Fruit fly (Drosophila melanogaster): ENCODE measurements around the gene CheA75a.

CheA75a gene

DNA sequence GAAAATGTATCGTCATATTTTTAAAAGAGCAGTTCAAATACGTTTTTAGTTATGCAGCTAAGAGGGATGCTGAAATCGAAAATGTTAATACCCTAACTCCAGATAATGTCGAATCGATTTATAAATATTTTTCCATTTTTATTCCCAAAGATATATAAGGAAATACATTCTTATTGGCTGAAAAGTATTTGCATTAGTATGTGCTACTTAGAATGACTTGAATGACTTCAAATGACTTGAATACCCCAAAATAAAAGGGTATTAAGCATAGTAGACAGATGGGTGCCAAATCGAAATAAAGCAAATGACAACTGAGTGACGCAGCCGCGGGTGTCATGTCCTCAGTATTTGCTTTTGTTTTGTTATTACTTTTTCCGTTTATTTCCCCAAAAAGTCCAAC lies 6.9 kb downstream of the CheA75a start:
- TF ChIP-seq HLH106 (tag; optimal IDR thresholded peaks at IDR 0.05) (no peak), foxo (GFP tag; optimal IDR thresholded peaks at IDR 0.05) (peak in 1 of 2 experiments; percentile 18)

DNA sequence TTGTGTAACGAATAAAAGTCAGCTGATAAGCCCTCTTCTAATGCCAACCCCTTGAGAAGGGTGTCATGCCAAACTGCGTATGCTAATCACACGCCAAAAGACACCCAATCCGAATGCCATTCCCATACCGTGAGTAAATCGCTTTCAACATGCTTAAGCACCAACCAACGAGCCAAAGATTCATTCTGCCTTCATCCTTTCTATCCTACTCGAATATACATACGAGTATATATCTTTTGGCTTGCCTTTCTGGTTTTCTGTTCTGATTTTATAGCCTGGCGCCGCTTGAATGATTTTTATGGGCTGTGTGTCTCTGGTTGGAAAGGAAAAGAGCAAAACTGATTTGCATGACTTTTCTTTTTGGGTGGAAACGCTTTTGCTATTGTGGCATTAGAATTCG lies 13.7 kb downstream of the CheA75a start:
- TF ChIP-seq sv (GFP tag; optimal IDR thresholded peaks at IDR 0.05) (no peak), h (GFP tag; optimal IDR thresholded peaks at IDR 0.05) (no peak), N (GFP tag; optimal IDR thresholded peaks at IDR 0.05) (no peak), Rel (GFP tag; optimal IDR thresholded peaks at IDR 0.05) (no peak), Rel (tag; optimal IDR thresholded peaks at IDR 0.05) (no peak), Hr78 (GFP tag; optimal IDR thresholded peaks at IDR 0.05) (no peak), foxo (GFP tag; optimal IDR thresholded peaks at IDR 0.05) (no peak), pan (optimal IDR thresholded peaks at IDR 0.05) (no peak), GATAd (GFP tag; optimal IDR thresholded peaks at IDR 0.05) (no peak), dmrt93B (GFP tag; optimal IDR thresholded peaks at IDR 0.05) (no peak), dl (GFP tag; optimal IDR thresholded peaks at IDR 0.05; ENCODE audit: insufficient read depth in 1 of 2, partially characterized antibody in 2 of 2) (no peak), CG32264 (GFP tag; optimal IDR thresholded peaks at IDR 0.05) (no peak)

DNA sequence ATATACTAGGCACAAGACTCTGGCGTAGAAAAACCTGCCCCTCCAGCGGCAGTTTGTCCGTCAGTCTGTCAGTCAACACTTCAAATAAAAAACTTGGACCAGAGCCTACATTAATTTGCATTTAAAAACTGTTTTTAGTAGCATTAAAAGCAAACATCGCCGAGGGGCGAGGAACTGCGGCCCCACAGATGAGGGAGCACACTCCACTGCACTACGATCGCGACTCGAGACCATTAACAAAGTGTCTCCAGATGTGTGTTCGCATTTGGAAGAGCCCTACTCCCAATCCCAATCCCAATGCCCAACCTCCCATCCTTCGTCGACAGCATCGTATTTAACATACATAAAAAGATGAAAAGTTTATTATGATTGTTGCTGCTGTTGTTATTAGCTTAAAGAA lies 14.6 kb downstream of the CheA75a start:
- TF ChIP-seq pan (optimal IDR thresholded peaks at IDR 0.05): no peak
- no peak for TF ChIP-seq Abd-B (GFP tag; optimal IDR thresholded peaks at IDR 0.05)
- TF ChIP-seq GATAd (GFP tag; optimal IDR thresholded peaks at IDR 0.05): no peak
- TF ChIP-seq h (GFP tag; optimal IDR thresholded peaks at IDR 0.05): no peak
- TF ChIP-seq Dfd (GFP tag; optimal IDR thresholded peaks at IDR 0.05): no peak
- no peak for TF ChIP-seq dmrt93B (GFP tag; optimal IDR thresholded peaks at IDR 0.05)
- no peak for TF ChIP-seq Dif (GFP tag; optimal IDR thresholded peaks at IDR 0.05; ENCODE audit: partially characterized antibody)

DNA sequence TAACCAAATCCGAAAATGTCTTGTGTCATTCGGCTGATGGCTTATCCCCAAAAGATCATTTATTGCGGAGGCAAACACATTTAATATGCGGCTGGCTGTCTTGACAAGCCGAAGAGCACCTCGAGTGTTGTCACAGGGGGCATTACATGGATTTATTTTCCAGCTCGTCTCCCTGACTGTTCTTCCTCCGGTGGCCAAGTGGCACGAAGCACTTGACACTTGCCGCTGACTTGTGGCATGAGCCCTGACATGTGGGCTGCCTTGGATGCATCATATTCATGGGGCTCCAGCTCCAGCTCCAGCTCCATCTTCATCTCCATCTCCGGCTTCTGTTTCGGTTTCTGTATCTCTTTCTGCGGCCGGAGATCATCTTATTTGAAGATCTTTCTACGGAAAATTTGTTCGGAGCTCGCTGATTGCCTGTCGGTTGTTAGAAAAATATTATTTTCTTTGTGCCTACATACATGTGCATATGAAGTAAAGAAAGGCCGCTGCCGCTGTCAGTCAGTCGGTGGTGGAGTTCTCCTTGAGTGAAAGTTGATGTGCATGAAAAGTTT lies 16.3 kb downstream of the CheA75a start:
- TF ChIP-seq Mio (GFP tag; optimal IDR thresholded peaks at IDR 0.05) (no peak), brk (GFP tag; optimal IDR thresholded peaks at IDR 0.05) (no peak), fru (GFP tag; optimal IDR thresholded peaks at IDR 0.05) (no peak), ey (GFP tag; optimal IDR thresholded peaks at IDR 0.05) (no peak)

DNA sequence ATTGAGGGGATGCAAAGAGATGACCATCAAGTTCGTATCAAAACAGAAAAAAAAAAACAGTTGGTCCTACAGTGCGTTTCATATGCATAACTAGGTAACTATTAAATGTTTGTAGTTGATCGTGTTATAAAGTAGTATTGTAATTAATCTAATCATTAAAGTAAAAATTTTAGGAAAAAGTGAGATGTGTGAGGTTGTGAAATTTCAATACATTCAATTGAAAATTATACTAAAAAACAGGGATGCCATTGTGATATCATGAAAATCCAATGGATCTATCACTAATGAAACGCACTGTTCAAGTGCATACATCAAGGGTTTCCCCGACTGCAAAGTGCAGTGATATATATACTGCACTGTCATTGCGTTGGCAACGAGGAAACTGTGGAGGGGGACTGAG lies 19.0 kb downstream of the CheA75a start:
- TF ChIP-seq psq (GFP tag; optimal IDR thresholded peaks at IDR 0.05) (no peak), usp (GFP tag; optimal IDR thresholded peaks at IDR 0.05) (no peak), dl (GFP tag; optimal IDR thresholded peaks at IDR 0.05; ENCODE audit: insufficient read depth in 1 of 2, partially characterized antibody in 2 of 2) (no peak), dsf (GFP tag; optimal IDR thresholded peaks at IDR 0.05; ENCODE audit: borderline replicate concordance) (no peak), Myc (optimal IDR thresholded peaks at IDR 0.05) (no peak), Hr83 (GFP tag; optimal IDR thresholded peaks at IDR 0.05; ENCODE audit: poor library complexity, severe bottlenecking) (no peak)

DNA sequence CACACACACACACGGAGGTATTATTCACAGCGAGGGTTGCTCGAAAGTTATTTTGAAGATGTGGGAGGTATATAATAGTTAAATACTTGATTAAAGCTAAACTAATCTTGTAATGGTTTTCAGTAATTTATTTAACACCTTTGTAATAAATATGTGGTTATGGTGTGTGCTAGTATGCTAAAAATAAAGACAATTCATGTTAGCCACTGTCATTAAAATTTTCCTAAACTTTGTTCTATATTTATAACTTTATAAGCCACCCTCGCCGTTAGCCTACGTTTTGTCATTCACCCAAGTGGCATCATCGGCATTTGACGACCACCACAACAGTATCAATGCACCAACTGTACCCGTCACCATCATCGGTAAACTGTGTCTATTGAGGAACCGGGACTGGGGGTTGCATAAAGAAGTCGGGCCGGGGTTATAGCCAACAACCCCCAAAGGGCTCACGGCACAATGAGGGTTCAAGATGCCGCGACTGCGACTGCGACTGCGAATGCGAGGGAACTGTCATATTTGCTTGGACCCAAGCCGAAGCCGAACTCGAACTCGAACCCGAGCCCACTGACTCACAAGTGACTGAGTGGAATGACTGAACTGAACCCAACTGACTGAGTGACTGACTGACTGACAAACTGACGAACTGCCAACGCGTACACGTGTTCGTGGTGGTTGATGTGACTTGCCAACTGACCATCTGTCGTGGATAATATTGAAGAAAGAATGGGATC lies 20.6 kb downstream of the CheA75a start:
- TF ChIP-seq HLH106 (tag; optimal IDR thresholded peaks at IDR 0.05) (peak; percentile 47), ey (GFP tag; optimal IDR thresholded peaks at IDR 0.05) (peak; percentile 8), sage (GFP tag; optimal IDR thresholded peaks at IDR 0.05) (no peak), foxo (GFP tag; optimal IDR thresholded peaks at IDR 0.05) (peak in 1 of 2 experiments; percentile 34), fru (GFP tag; optimal IDR thresholded peaks at IDR 0.05) (peak; percentile 47), woc (GFP tag; optimal IDR thresholded peaks at IDR 0.05) (peak; percentile 33), GATAd (GFP tag; optimal IDR thresholded peaks at IDR 0.05) (no peak), h (GFP tag; optimal IDR thresholded peaks at IDR 0.05) (peak; percentile 46), dsf (GFP tag; optimal IDR thresholded peaks at IDR 0.05; ENCODE audit: borderline replicate concordance) (no peak)

DNA sequence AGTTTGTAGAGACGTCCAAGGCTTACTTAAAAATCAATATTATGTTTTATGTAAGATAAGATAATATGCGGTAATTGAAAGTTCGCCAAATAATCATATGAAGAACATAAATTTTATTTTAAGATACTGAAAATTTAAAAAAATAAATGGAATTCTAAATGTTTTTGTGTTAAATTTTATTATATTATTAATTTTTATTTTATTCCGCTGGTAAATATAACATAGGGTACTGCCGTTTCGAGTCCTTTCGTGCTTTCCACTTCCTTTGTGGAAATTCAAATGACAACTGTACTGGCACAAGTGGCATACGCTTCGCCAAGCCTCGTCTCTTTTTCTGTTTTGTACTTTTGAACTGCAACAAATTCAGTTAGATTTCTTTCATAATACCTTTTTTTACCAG lies 21.2 kb downstream of the CheA75a start:
- TF ChIP-seq rgr (GFP tag; optimal IDR thresholded peaks at IDR 0.05) (no peak), brk (GFP tag; optimal IDR thresholded peaks at IDR 0.05) (no peak), dmrt93B (GFP tag; optimal IDR thresholded peaks at IDR 0.05) (no peak), N (GFP tag; optimal IDR thresholded peaks at IDR 0.05) (no peak), Myc (optimal IDR thresholded peaks at IDR 0.05) (no peak), CG9705 (GFP tag; optimal IDR thresholded peaks at IDR 0.05) (no peak), OdsH (GFP tag; optimal IDR thresholded peaks at IDR 0.05) (no peak), jim (GFP tag; optimal IDR thresholded peaks at IDR 0.05) (no peak), woc (GFP tag; optimal IDR thresholded peaks at IDR 0.05) (no peak), Dif (GFP tag; optimal IDR thresholded peaks at IDR 0.05; ENCODE audit: partially characterized antibody) (no peak), Hr83 (GFP tag; optimal IDR thresholded peaks at IDR 0.05; ENCODE audit: poor library complexity, severe bottlenecking) (no peak), GATAd (GFP tag; optimal IDR thresholded peaks at IDR 0.05) (no peak), Abd-B (GFP tag; optimal IDR thresholded peaks at IDR 0.05) (no peak), dl (GFP tag; optimal IDR thresholded peaks at IDR 0.05; ENCODE audit: insufficient read depth in 1 of 2, partially characterized antibody in 2 of 2) (no peak)

All from whole organism, wandering third instar larva.